Worm (Caenorhabditis elegans) whole organism, midembryonic: ENCODE data around the gene C03B1.9.

ENCODE experiments used
- T22C8.4 ChIP-seq: fragments of 200-800 bp; sonication (Bioruptor generic); IDR thresholded peaks from 2 replicates; pipeline ENCODE4 v1.3.6; 2022; ENCODE audit warnings: missing genetic modification characterization, missing compliant biosample characterization
- cog-1 ChIP-seq: sonication (generic microtip); optimal IDR thresholded peaks from 2 replicates; lab custom pipeline; 2016; ENCODE audit warnings: missing genetic modification characterization, missing compliant biosample characterization
- flt-1 ChIP-seq: fragments of 200-800 bp; sonication (Bioruptor generic); IDR thresholded peaks from 2 replicates; pipeline ENCODE4 v1.3.6; 2022; ENCODE audit warnings: missing genetic modification characterization, missing compliant biosample characterization
- klf-2 ChIP-seq: fragments of 200-800 bp; sonication (Bioruptor generic); conservative IDR thresholded peaks from 2 replicates; pipeline ENCODE4 v1.3.6; 2022; ENCODE audit warnings: missing genetic modification reagents, missing genetic modification characterization, missing compliant biosample characterization
- med-1 ChIP-seq: sonication (generic microtip); optimal IDR thresholded peaks from 2 replicates; lab custom pipeline; 2017; ENCODE audit warnings: missing genetic modification characterization, mild to moderate bottlenecking, missing compliant biosample characterization, antibody characterized with exemption, missing genetic modification reagents; ENCODE audit not compliant: insufficient read depth
- ref-1 ChIP-seq: fragments of 200-800 bp; sonication (Bioruptor generic); conservative IDR thresholded peaks from 2 replicates; pipeline ENCODE4 v1.3.6; 2022; ENCODE audit warnings: missing genetic modification reagents, missing genetic modification characterization, missing compliant biosample characterization
- tab-1 ChIP-seq: fragments of 200-800 bp; sonication (Bioruptor generic); IDR thresholded peaks from 2 replicates; pipeline ENCODE4 v1.3.6; 2022; ENCODE audit warnings: missing genetic modification characterization, missing compliant biosample characterization
- ztf-23 ChIP-seq: fragments of 200-800 bp; sonication (Bioruptor generic); IDR thresholded peaks from 2 replicates; pipeline ENCODE4 v1.3.6; 2022; ENCODE audit warnings: missing genetic modification reagents, missing genetic modification characterization, missing compliant biosample characterization
- ztf-29 ChIP-seq: fragments of 200-800 bp; sonication (Bioruptor generic); IDR thresholded peaks from 2 replicates; pipeline ENCODE4 v1.3.6; 2022; ENCODE audit warnings: missing genetic modification reagents, missing genetic modification characterization, missing compliant biosample characterization

Gene C03B1.9

DNA sequence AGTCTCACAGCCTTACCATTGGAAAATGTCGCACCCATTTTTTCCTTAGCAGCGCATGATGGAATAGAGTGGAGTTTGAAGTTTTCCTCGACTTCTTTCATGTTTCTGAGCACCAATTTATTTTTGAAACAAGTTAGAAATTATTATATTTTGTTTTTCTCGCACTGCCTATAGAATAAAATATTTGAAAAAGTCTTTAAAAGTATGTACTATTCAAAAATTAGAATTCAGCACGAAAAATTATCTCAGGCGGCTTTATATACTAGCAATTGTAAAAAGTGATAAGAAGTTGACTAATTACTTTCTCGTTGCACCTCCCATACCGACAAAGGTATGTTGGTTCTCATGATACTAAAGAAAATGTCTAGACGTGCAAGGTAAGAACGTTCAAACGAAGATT lies at the start of gene C03B1.9:
Gene C03B1.9 (minus strand): TSS at position 101 of the 400 bp plus-strand sequence.
- TF ChIP-seq ref-1 (GFP tag; lab: Robert Waterston, UW) (no peak), klf-2 (GFP tag; lab: Robert Waterston, UW) (no peak), T22C8.4 (GFP tag; lab: Robert Waterston, UW) (no peak), tab-1 (GFP tag; lab: Robert Waterston, UW) (no peak), med-1 (no peak), ztf-29 (GFP tag; lab: Robert Waterston, UW) (no peak)

DNA sequence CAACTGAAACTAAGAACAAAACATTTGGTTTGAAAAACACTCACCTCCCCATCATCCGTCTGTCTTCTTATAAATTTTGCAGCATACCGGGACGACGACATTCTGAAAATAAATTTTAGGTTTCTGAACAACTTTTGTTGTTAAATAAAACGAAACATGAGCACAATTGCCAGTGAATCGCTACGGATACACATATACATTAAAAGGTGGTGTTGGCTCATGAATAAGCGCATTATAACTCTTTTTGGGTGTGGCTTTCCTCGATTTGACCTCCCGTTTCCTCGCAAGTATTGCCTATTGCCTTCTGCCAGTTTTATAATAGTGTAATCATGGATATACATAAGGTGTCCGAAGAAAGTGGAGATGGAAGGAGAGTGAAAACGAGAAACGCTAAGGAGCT lies 44.6 kb upstream of the C03B1.9 start, which contains the start of gene igcm-2:
Gene igcm-2 (minus strand): TSS at position 101 of the 400 bp plus-strand sequence.
- TF ChIP-seq T22C8.4 (GFP tag; lab: Robert Waterston, UW), result no peak
- TF ChIP-seq med-1, result no peak
- no peak for TF ChIP-seq flt-1 (GFP tag; lab: Robert Waterston, UW)
- TF ChIP-seq ztf-23 (GFP tag; lab: Robert Waterston, UW), result no peak
- TF ChIP-seq klf-2 (GFP tag; lab: Robert Waterston, UW), result no peak
- TF ChIP-seq ref-1 (GFP tag; lab: Robert Waterston, UW), result no peak
- no peak for TF ChIP-seq tab-1 (GFP tag; lab: Robert Waterston, UW)
- no peak for TF ChIP-seq ztf-29 (GFP tag; lab: Robert Waterston, UW)
- no peak for TF ChIP-seq cog-1 (tag; lab: Kevin White, UChicago)

DNA sequence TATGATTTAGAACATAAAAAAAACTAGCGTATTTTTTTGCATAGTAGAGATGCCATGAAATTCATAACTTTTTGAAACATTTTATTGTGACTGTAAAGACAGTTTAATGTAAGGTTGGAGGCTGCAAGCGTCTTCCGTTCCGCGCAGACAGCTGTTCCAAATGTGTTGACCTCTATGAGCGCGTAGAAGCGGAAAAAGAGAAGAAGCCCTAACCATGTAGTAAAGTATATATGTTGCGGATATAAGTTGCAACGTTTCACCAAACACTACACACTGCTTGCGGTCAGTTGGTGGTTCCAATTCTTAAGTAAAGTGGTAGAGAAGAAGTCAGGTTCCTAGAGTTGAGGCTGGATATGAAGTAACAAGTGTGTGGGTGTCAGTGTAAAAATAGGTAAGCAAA lies 41.7 kb upstream of the C03B1.9 start:
- no peak for TF ChIP-seq ztf-29 (GFP tag; lab: Robert Waterston, UW)
- no peak for TF ChIP-seq T22C8.4 (GFP tag; lab: Robert Waterston, UW)
- no peak for TF ChIP-seq med-1
- TF ChIP-seq cog-1 (tag; lab: Kevin White, UChicago), result no peak
- TF ChIP-seq flt-1 (GFP tag; lab: Robert Waterston, UW), result no peak
- TF ChIP-seq ref-1 (GFP tag; lab: Robert Waterston, UW), result no peak
- TF ChIP-seq tab-1 (GFP tag; lab: Robert Waterston, UW), result no peak
- no peak for TF ChIP-seq ztf-23 (GFP tag; lab: Robert Waterston, UW)
- TF ChIP-seq klf-2 (GFP tag; lab: Robert Waterston, UW), result no peak

DNA sequence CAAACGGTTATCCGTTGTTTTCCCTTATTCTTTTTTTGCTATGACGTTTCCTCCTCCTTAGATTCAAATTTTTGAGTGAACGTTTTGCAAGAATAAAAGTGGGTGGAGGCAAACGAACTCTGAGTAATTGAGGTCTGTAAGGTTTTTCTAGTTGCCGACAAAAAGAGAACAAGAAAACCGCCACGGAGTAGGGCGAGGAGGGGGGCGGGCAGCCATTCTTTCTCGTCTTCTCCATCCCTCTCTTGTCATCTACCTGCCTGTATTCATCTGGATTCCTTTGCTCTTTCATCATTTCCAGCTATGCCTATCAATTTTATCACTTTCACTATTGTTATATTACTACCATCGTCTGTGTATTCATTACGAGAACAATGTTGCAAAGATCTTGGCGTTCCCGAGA lies 38.3 kb upstream of the C03B1.9 start, which contains the start of gene igdb-3:
Gene igdb-3 (plus strand): TSS at position 301 of the 400 bp plus-strand sequence.
- TF ChIP-seq ztf-23 (GFP tag; lab: Robert Waterston, UW) (no peak), klf-2 (GFP tag; lab: Robert Waterston, UW) (no peak), flt-1 (GFP tag; lab: Robert Waterston, UW) (no peak), T22C8.4 (GFP tag; lab: Robert Waterston, UW) (no peak), ref-1 (GFP tag; lab: Robert Waterston, UW) (no peak), ztf-29 (GFP tag; lab: Robert Waterston, UW) (no peak), tab-1 (GFP tag; lab: Robert Waterston, UW) (no peak)

DNA sequence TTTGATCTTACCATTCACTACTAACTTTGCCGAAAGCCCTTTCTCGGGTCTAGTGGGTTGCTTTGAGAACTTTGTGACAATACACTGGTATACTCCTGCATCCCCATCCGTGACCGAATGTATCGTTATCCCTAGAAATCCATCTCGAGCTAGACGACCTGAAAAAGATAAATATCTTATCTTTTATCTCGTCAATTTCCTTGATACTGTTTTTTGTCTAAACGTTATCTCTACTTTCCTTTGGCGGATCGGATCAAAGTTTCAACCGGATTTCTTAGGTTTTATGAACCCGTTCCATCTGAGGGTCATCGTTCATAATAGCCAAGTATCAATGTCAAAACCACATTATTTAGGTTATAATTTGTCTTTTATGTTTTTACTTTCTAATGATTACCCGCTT lies 37.6 kb upstream of the C03B1.9 start:
- TF ChIP-seq ztf-23 (GFP tag; lab: Robert Waterston, UW) (no peak), med-1 (no peak), ztf-29 (GFP tag; lab: Robert Waterston, UW) (no peak), ref-1 (GFP tag; lab: Robert Waterston, UW) (no peak), cog-1 (tag; lab: Kevin White, UChicago) (no peak), T22C8.4 (GFP tag; lab: Robert Waterston, UW) (no peak), tab-1 (GFP tag; lab: Robert Waterston, UW) (no peak), flt-1 (GFP tag; lab: Robert Waterston, UW) (no peak), klf-2 (GFP tag; lab: Robert Waterston, UW) (no peak)

DNA sequence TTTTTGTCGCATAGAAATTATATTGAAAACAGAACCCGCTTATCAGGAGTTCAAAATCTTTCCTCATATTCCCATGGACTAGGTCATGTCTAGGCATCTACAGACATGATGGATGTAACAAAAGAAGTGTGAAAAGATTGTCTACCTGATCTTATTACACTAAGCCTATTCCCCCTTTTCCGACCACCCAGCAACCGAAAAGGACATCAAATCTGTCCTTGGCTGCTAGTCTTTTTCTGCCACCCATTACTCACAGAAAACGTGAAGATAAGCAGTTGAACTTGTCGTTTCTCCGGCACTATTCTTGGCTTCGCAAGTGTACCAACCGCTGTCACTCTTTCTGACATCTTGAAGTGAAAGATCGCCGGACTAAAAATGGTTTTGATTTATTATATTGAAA lies 36.0 kb upstream of the C03B1.9 start:
- no peak for TF ChIP-seq tab-1 (GFP tag; lab: Robert Waterston, UW)
- no peak for TF ChIP-seq flt-1 (GFP tag; lab: Robert Waterston, UW)
- TF ChIP-seq med-1, result no peak
- TF ChIP-seq klf-2 (GFP tag; lab: Robert Waterston, UW), result no peak

DNA sequence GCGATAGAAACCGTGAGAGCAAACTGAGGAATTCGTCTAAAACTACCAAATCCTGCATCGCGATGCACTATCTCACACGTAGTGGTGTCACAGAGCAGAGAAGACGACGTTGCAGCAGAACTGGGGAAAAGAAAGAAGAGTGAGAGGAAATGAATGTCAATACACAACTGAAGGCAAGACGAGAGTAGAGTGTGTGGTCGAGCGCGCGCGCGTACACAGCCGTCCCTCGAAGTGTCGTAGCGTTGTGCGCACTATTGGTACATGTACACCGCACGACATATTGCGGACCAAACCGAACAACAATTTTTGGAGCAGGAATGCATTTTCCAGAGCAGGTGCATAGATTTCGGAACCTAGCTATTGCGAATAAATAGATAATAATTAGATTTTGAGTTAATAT lies 31.4 kb upstream of the C03B1.9 start:
- TF ChIP-seq cog-1 (tag; lab: Kevin White, UChicago) (peak; percentile 67), ztf-29 (GFP tag; lab: Robert Waterston, UW) (no peak), klf-2 (GFP tag; lab: Robert Waterston, UW) (no peak), med-1 (no peak), ztf-23 (GFP tag; lab: Robert Waterston, UW) (0 out of 2 replicates have a peak, but pooled peaks have one; percentile 27), T22C8.4 (GFP tag; lab: Robert Waterston, UW) (no peak), ref-1 (GFP tag; lab: Robert Waterston, UW) (no peak), tab-1 (GFP tag; lab: Robert Waterston, UW) (peak; percentile 37; the same call in 1 of the 2 replicates), flt-1 (GFP tag; lab: Robert Waterston, UW) (peak; percentile 75)

DNA sequence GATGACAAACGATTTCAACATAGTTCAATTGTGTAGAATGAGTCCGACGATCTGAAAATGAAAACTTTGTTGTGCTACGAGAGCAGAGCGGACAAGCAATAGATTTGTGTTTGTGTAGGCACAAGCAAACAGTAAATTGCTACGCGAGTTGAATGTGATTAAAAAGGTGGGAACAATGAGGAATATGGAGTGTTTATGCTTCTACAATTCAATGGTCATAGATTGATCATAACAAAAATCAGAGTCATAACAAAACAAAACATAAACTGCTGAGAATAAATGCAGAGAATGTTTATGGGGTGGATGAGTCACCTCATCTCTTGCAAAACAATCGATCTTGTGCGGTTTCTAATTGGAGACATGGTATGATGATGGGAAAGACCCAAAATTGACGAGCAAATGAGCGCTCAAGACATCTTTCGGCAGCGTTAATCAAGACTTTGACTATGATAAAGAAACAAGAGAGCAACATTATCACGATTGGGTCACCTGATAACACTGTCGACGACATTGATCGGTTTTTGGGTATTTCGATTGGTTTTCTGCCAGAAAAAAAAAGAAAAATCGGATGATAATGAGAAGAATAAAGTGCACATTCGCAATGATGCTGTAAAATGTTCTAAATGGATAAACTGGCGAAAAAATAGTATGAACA lies 30.8 kb upstream of the C03B1.9 start, which contains the start of gene lmp-1:
Gene lmp-1 (minus strand): TSS at position 51 of the 655 bp plus-strand sequence.
- TF ChIP-seq ref-1 (GFP tag; lab: Robert Waterston, UW) (no peak), T22C8.4 (GFP tag; lab: Robert Waterston, UW) (no peak), ztf-23 (GFP tag; lab: Robert Waterston, UW) (no peak), med-1 (no peak), tab-1 (GFP tag; lab: Robert Waterston, UW) (no peak), ztf-29 (GFP tag; lab: Robert Waterston, UW) (no peak), cog-1 (tag; lab: Kevin White, UChicago) (no peak), flt-1 (GFP tag; lab: Robert Waterston, UW) (no peak), klf-2 (GFP tag; lab: Robert Waterston, UW) (no peak)

DNA sequence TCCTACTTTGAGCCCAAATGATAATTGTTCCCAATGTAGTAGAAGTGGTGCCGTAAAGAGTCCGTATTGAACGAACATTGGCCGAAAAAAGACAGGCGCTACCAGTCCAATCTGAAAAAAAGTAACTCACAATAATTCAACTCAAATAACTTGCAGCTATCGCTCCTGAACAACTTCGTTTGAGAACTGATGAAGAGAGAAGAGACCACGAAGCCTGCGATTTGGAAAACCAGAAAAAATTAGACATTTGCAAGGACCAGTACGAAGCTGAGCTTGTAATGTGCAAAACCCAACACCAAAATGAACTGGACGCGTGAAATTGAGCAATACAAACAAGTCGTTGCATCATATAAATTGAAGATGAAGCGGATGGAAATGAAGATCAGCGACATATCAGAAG lies 27.5 kb upstream of the C03B1.9 start, which contains the start of gene C03B1.1:
Gene C03B1.1 (plus strand): TSS at position 301 of the 400 bp plus-strand sequence.
- TF ChIP-seq med-1 (no peak), T22C8.4 (GFP tag; lab: Robert Waterston, UW) (no peak), ztf-29 (GFP tag; lab: Robert Waterston, UW) (no peak), klf-2 (GFP tag; lab: Robert Waterston, UW) (no peak), ztf-23 (GFP tag; lab: Robert Waterston, UW) (no peak), cog-1 (tag; lab: Kevin White, UChicago) (no peak), tab-1 (GFP tag; lab: Robert Waterston, UW) (no peak), ref-1 (GFP tag; lab: Robert Waterston, UW) (no peak), flt-1 (GFP tag; lab: Robert Waterston, UW) (no peak)
